Worm (Caenorhabditis elegans): ENCODE data around the gene tyr-2.

Gene tyr-2

ce11 chrIII:13763260-13764112 is 19.5 kb downstream of the tyr-2 start (continued):
- no peak for TF ChIP-seq him-1 (tag; optimal IDR thresholded peaks at IDR 0.05)
- no peak for TF ChIP-seq fkh-3 (tag; optimal IDR thresholded peaks at IDR 0.05)
- TF ChIP-seq attf-6 (GFP tag; IDR thresholded peaks at IDR 0.05) = 0 out of 2 replicates have a peak, but pooled peaks have one; percentile 8
- peak; percentile 78 for TF ChIP-seq B0336.3 (GFP tag; IDR thresholded peaks at IDR 0.05)
- TF ChIP-seq zim-3 (tag; optimal IDR thresholded peaks at IDR 0.05) = no peak
- TF ChIP-seq snpc-1.3 (tag; optimal IDR thresholded peaks at IDR 0.05; ENCODE audit: insufficient read depth) = no peak
- no peak for TF ChIP-seq ceh-91 (GFP tag; IDR thresholded peaks at IDR 0.05)
- TF ChIP-seq aptf-3 (GFP tag; IDR thresholded peaks at IDR 0.05) = peak; percentile 33; the same call in 1 of the 2 replicates
- TF ChIP-seq athp-1 (tag; optimal IDR thresholded peaks at IDR 0.05) = peak; percentile 45
- TF ChIP-seq madf-10 (tag; optimal IDR thresholded peaks at IDR 0.05) = no peak
- no peak for TF ChIP-seq egl-18 (GFP tag; IDR thresholded peaks at IDR 0.05)
- peak; percentile 33 for TF ChIP-seq B0035.1 (tag; optimal IDR thresholded peaks at IDR 0.05)
- no peak for TF ChIP-seq unc-62 (GFP tag; optimal IDR thresholded peaks at IDR 0.05)
- no peak for TF ChIP-seq zfh-2 (GFP tag; conservative IDR thresholded peaks at IDR 0.05)
- peak; percentile 10; the same call in 1 of the 2 replicates for TF ChIP-seq madf-6 (GFP tag; IDR thresholded peaks at IDR 0.05)
- TF ChIP-seq pha-4 (tag; optimal IDR thresholded peaks at IDR 0.05) = no peak
- TF ChIP-seq lin-54 (GFP tag; optimal IDR thresholded peaks at IDR 0.05) = no peak
- no peak for TF ChIP-seq ztf-3 (GFP tag; optimal IDR thresholded peaks at IDR 0.05)
- no peak for TF ChIP-seq unc-130 (GFP tag; optimal IDR thresholded peaks at IDR 0.05)
- TF ChIP-seq bed-2 (GFP tag; IDR thresholded peaks at IDR 0.05) = no peak
- TF ChIP-seq hsf-1 (GFP tag; IDR thresholded peaks at IDR 0.05) = peak; percentile 40; the same call in 1 of the 2 replicates
- peak; percentile 72 for TF ChIP-seq repo-1 (tag; optimal IDR thresholded peaks at IDR 0.05)
- no peak for TF ChIP-seq lir-1 (GFP tag; conservative IDR thresholded peaks at IDR 0.05)
- no peak for TF ChIP-seq nfya-2 (GFP tag; IDR thresholded peaks at IDR 0.05)
- no peak for TF ChIP-seq F55B11.4 (tag; optimal IDR thresholded peaks at IDR 0.05; ENCODE audit: borderline replicate concordance, insufficient read depth)
- no peak for TF ChIP-seq F57A8.1 (GFP tag; optimal IDR thresholded peaks at IDR 0.05)
- 0 out of 2 replicates have a peak, but pooled peaks have one; percentile 31 for TF ChIP-seq lin-26 (GFP tag; IDR thresholded peaks at IDR 0.05)
- 0 out of 2 replicates have a peak, but pooled peaks have one; percentile 7 for TF ChIP-seq F33H1.4 (GFP tag; IDR thresholded peaks at IDR 0.05)
- no peak for TF ChIP-seq mes-4 (tag; optimal IDR thresholded peaks at IDR 0.05)
- no peak for TF ChIP-seq cebp-2 (GFP tag; IDR thresholded peaks at IDR 0.05)
- TF ChIP-seq ekl-4 (GFP tag; IDR thresholded peaks at IDR 0.05) = no peak; the same call in 1 of the 2 replicates
- no peak for TF ChIP-seq nfya-1 (tag; optimal IDR thresholded peaks at IDR 0.05; ENCODE audit: borderline replicate concordance, insufficient read depth)
- TF ChIP-seq ztf-26 (tag; optimal IDR thresholded peaks at IDR 0.05) = no peak
- TF ChIP-seq ceh-100 (GFP tag; IDR thresholded peaks at IDR 0.05) = no peak
- TF ChIP-seq F52B5.7 (tag; optimal IDR thresholded peaks at IDR 0.05) = no peak
- no peak for TF ChIP-seq atf-7 (tag; optimal IDR thresholded peaks at IDR 0.05)
- TF ChIP-seq nhr-179 (tag; optimal IDR thresholded peaks at IDR 0.05) = no peak
- no peak for TF ChIP-seq lsl-1 (GFP tag; optimal IDR thresholded peaks at IDR 0.05)
- no peak for TF ChIP-seq let-526 (GFP tag; IDR thresholded peaks at IDR 0.05)
- TF ChIP-seq ama-1 (optimal IDR thresholded peaks at IDR 0.05) = no peak
- no peak for TF ChIP-seq ama-1 (GFP tag; optimal IDR thresholded peaks at IDR 0.05)
- TF ChIP-seq mxl-1 (tag; optimal IDR thresholded peaks at IDR 0.05) = no peak
- no peak for TF ChIP-seq let-607 (tag; optimal IDR thresholded peaks at IDR 0.05)
- peak; percentile 36; the same call in 1 of the 2 replicates for TF ChIP-seq hmg-1.2 (GFP tag; IDR thresholded peaks at IDR 0.05)
- TF ChIP-seq F10E7.11 (tag; optimal IDR thresholded peaks at IDR 0.05) = no peak
- TF ChIP-seq ZK185.1 (tag; optimal IDR thresholded peaks at IDR 0.05; ENCODE audit: poor library complexity, severe bottlenecking) = peak; percentile 40
- no peak for TF ChIP-seq ztf-28 (GFP tag; IDR thresholded peaks at IDR 0.05)

All from whole organism, young adult.